Fruit fly (Drosophila melanogaster): ENCODE results near the gene CG1571.

The CG1571 gene

dm6 chrX:8091017-8091620 lies 15.4 kb downstream of the CG1571 start (continued):
- no peak for TF ChIP-seq lov (optimal IDR thresholded peaks at IDR 0.05)
- TF ChIP-seq lov (GFP tag; IDR thresholded peaks at IDR 0.05) = peak; percentile 97
- no peak for TF ChIP-seq hth (optimal IDR thresholded peaks at IDR 0.05)
- peak; percentile 95 for TF ChIP-seq CG6765 (GFP tag; optimal IDR thresholded peaks at IDR 0.05)
- TF ChIP-seq Bdp1 (GFP tag; optimal IDR thresholded peaks at IDR 0.05) = peak; percentile 79
- peak; percentile 96 for TF ChIP-seq CG30403 (GFP tag; optimal IDR thresholded peaks at IDR 0.05)
- TF ChIP-seq cad (GFP tag; optimal IDR thresholded peaks at IDR 0.05) = no peak
- peak; percentile 86; the same call in 2 of the 4 replicates for TF ChIP-seq chinmo (GFP tag; IDR thresholded peaks at IDR 0.05; ENCODE audit: partially characterized antibody)
- peak; percentile 98 for TF ChIP-seq CG14050 (GFP tag; IDR thresholded peaks at IDR 0.05)
- peak; percentile 97 for TF ChIP-seq CG13296 (GFP tag; optimal IDR thresholded peaks at IDR 0.05)
- peak; percentile 99 for TF ChIP-seq Optix (GFP tag; IDR thresholded peaks at IDR 0.05)
- peak; percentile 75 for TF ChIP-seq crc (GFP tag; optimal IDR thresholded peaks at IDR 0.05)
- TF ChIP-seq wor (GFP tag; IDR thresholded peaks at IDR 0.05) = peak; percentile 97
- TF ChIP-seq CG2129 (GFP tag; IDR thresholded peaks at IDR 0.05; ENCODE audit: partially characterized antibody) = no peak
- TF ChIP-seq fd3F (GFP tag; optimal IDR thresholded peaks at IDR 0.05) = peak; percentile 94
- TF ChIP-seq CG3847 (GFP tag; IDR thresholded peaks at IDR 0.05) = peak; percentile 97
- TF ChIP-seq H2.0 (GFP tag; IDR thresholded peaks at IDR 0.05) = peak; percentile 99
- peak; percentile 97 for TF ChIP-seq CG15269 (tag; optimal IDR thresholded peaks at IDR 0.05)
- peak; percentile 97 for TF ChIP-seq CG14667 (GFP tag; IDR thresholded peaks at IDR 0.05)
- TF ChIP-seq zf30C (GFP tag; optimal IDR thresholded peaks at IDR 0.05) = no peak
- peak; percentile 80 for TF ChIP-seq Jarid2 (GFP tag; optimal IDR thresholded peaks at IDR 0.05)
- TF ChIP-seq row (GFP tag; IDR thresholded peaks at IDR 0.05) = peak; percentile 99
- peak; percentile 99 for TF ChIP-seq Rfx (GFP tag; IDR thresholded peaks at IDR 0.05)
- TF ChIP-seq Sox100B (GFP tag; optimal IDR thresholded peaks at IDR 0.05) = peak; percentile 92
- TF ChIP-seq CG2116 (GFP tag; optimal IDR thresholded peaks at IDR 0.05) = peak; percentile 75
- peak; percentile 91 for TF ChIP-seq CG15601 (tag; optimal IDR thresholded peaks at IDR 0.05)
- peak; percentile 94 for TF ChIP-seq dimm (GFP tag; IDR thresholded peaks at IDR 0.05)
- TF ChIP-seq chn (GFP tag; optimal IDR thresholded peaks at IDR 0.05) = peak; percentile 89
- TF ChIP-seq CG33213 (GFP tag; optimal IDR thresholded peaks at IDR 0.05) = peak; percentile 86
- TF ChIP-seq D (optimal IDR thresholded peaks at IDR 0.05) = no peak
- peak; percentile 93 for TF ChIP-seq D (GFP tag; optimal IDR thresholded peaks at IDR 0.05)
- peak; percentile 72 for TF ChIP-seq Dip2 (GFP tag; IDR thresholded peaks at IDR 0.05)
- TF ChIP-seq CG15011 (GFP tag; optimal IDR thresholded peaks at IDR 0.05) = peak; percentile 94
- peak; percentile 96 for TF ChIP-seq C15 (GFP tag; IDR thresholded peaks at IDR 0.05)
- TF ChIP-seq Kr (GFP tag; optimal IDR thresholded peaks at IDR 0.05) = no peak
- peak; percentile 99 for TF ChIP-seq CG11247 (GFP tag; IDR thresholded peaks at IDR 0.05)
- TF ChIP-seq p53 (GFP tag; optimal IDR thresholded peaks at IDR 0.05) = no peak
- TF ChIP-seq Ada2b (GFP tag; IDR thresholded peaks at IDR 0.05) = peak; percentile 99
- TF ChIP-seq CG17361 (GFP tag; IDR thresholded peaks at IDR 0.05) = peak; percentile 95
- peak; percentile 65 for TF ChIP-seq NC2α (GFP tag; optimal IDR thresholded peaks at IDR 0.05)
- peak; percentile 78 for TF ChIP-seq luna (GFP tag; optimal IDR thresholded peaks at IDR 0.05)
- TF ChIP-seq CG7987 (GFP tag; optimal IDR thresholded peaks at IDR 0.05) = peak; percentile 84
- TF ChIP-seq CG10565 (GFP tag; optimal IDR thresholded peaks at IDR 0.05) = peak; percentile 74
- TF ChIP-seq toy (GFP tag; IDR thresholded peaks at IDR 0.05) = peak; percentile 96
- peak; percentile 99 for TF ChIP-seq Awh (GFP tag; IDR thresholded peaks at IDR 0.05)
- peak; percentile 76 for TF ChIP-seq en (GFP tag; optimal IDR thresholded peaks at IDR 0.05)
- TF ChIP-seq pros (GFP tag; optimal IDR thresholded peaks at IDR 0.05) = peak; percentile 74
- peak; percentile 88 for TF ChIP-seq CG31365 (tag; optimal IDR thresholded peaks at IDR 0.05)
- TF ChIP-seq danr (GFP tag; IDR thresholded peaks at IDR 0.05) = peak; percentile 97
- TF ChIP-seq az2 (GFP tag; optimal IDR thresholded peaks at IDR 0.05) = peak; percentile 95
- TF ChIP-seq grau (tag; optimal IDR thresholded peaks at IDR 0.05) = peak; percentile 97
- peak; percentile 98 for TF ChIP-seq lmd (GFP tag; IDR thresholded peaks at IDR 0.05)
